Fruit fly (Drosophila melanogaster): Measurements from ENCODE around the gene Pc.

The Pc gene

dm6 chr3L:21346463-21347196, 28.8 kb upstream of the Pc start:
- TF ChIP-seq bab1 (GFP tag; optimal IDR thresholded peaks at IDR 0.05) (peak; percentile 17), Crg-1 (GFP tag; optimal IDR thresholded peaks at IDR 0.05) (no peak), toe (GFP tag; optimal IDR thresholded peaks at IDR 0.05) (no peak), tj (GFP tag; optimal IDR thresholded peaks at IDR 0.05) (no peak), kay (GFP tag; ENCODE audit: borderline replicate concordance) (peak; percentile 92), ovo (GFP tag; optimal IDR thresholded peaks at IDR 0.05) (peak; percentile 27)

- TF ChIP-seq Mnt (GFP tag; optimal IDR thresholded peaks at IDR 0.05) (peak; percentile 67), CG11617 (GFP tag; optimal IDR thresholded peaks at IDR 0.05) (peak; percentile 9), CG33017 (tag; optimal IDR thresholded peaks at IDR 0.05) (peak; percentile 27), kay (GFP tag; ENCODE audit: borderline replicate concordance) (no peak), CG7101 (tag; optimal IDR thresholded peaks at IDR 0.05) (peak; percentile 17), CG7045 (GFP tag; optimal IDR thresholded peaks at IDR 0.05) (peak; percentile 42), ovo (GFP tag; optimal IDR thresholded peaks at IDR 0.05) (no peak), CG12768 (GFP tag; optimal IDR thresholded peaks at IDR 0.05) (no peak), Clk (GFP tag; optimal IDR thresholded peaks at IDR 0.05) (no peak), Crg-1 (GFP tag; optimal IDR thresholded peaks at IDR 0.05) (no peak), Hr96 (GFP tag; optimal IDR thresholded peaks at IDR 0.05) (no peak), pad (GFP tag; optimal IDR thresholded peaks at IDR 0.05) (no peak), CG5204 (GFP tag; optimal IDR thresholded peaks at IDR 0.05) (no peak), cnc (optimal IDR thresholded peaks at IDR 0.05) (no peak), bab1 (GFP tag; optimal IDR thresholded peaks at IDR 0.05) (peak; percentile 49), toe (GFP tag; optimal IDR thresholded peaks at IDR 0.05) (no peak), tj (GFP tag; optimal IDR thresholded peaks at IDR 0.05) (peak; percentile 33), CG1620 (GFP tag; optimal IDR thresholded peaks at IDR 0.05) (no peak), cic (GFP tag; optimal IDR thresholded peaks at IDR 0.05) (peak; percentile 37), CG14711 (tag; optimal IDR thresholded peaks at IDR 0.05) (peak; percentile 5)
Observed at dm6 chr3L:21343254-21344083, 25.6 kb upstream of the Pc start, which contains the start of the genes Tbc1d8-9 and CG32436. Gene Tbc1d8-9, minus strand, starts transcription at chr3L:21343716. Gene CG32436, plus strand, starts transcription at chr3L:21344033.

dm6 chr3L:21342592-21342991, 24.8 kb upstream of the Pc start:
- TF ChIP-seq CG14711 (tag; optimal IDR thresholded peaks at IDR 0.05) (no peak), Clk (GFP tag; optimal IDR thresholded peaks at IDR 0.05) (no peak), CG11617 (GFP tag; optimal IDR thresholded peaks at IDR 0.05) (no peak), bab1 (GFP tag; optimal IDR thresholded peaks at IDR 0.05) (no peak), CG7101 (tag; optimal IDR thresholded peaks at IDR 0.05) (no peak), kay (GFP tag; ENCODE audit: borderline replicate concordance) (no peak), Hr96 (GFP tag; optimal IDR thresholded peaks at IDR 0.05) (no peak), cnc (optimal IDR thresholded peaks at IDR 0.05) (no peak), Crg-1 (GFP tag; optimal IDR thresholded peaks at IDR 0.05) (no peak), ovo (GFP tag; optimal IDR thresholded peaks at IDR 0.05) (no peak), CG33017 (tag; optimal IDR thresholded peaks at IDR 0.05) (no peak), Mnt (GFP tag; optimal IDR thresholded peaks at IDR 0.05) (no peak), cic (GFP tag; optimal IDR thresholded peaks at IDR 0.05) (no peak), CG1620 (GFP tag; optimal IDR thresholded peaks at IDR 0.05) (no peak), tj (GFP tag; optimal IDR thresholded peaks at IDR 0.05) (no peak), CG5204 (GFP tag; optimal IDR thresholded peaks at IDR 0.05) (no peak)

dm6 chr3L:21334999-21335631, 17.3 kb upstream of the Pc start, which contains the start of gene Tsr1:
Gene Tsr1, plus strand, starts transcription at chr3L:21335215.
- TF ChIP-seq ovo (GFP tag; optimal IDR thresholded peaks at IDR 0.05) (no peak), bab1 (GFP tag; optimal IDR thresholded peaks at IDR 0.05) (no peak), Mnt (GFP tag; optimal IDR thresholded peaks at IDR 0.05) (peak; percentile 97)

- no peak for TF ChIP-seq Hr96 (GFP tag; optimal IDR thresholded peaks at IDR 0.05)
- TF ChIP-seq pad (GFP tag; optimal IDR thresholded peaks at IDR 0.05), result no peak
- no peak for TF ChIP-seq bab1 (GFP tag; optimal IDR thresholded peaks at IDR 0.05)
- TF ChIP-seq toe (GFP tag; optimal IDR thresholded peaks at IDR 0.05), result no peak
- no peak for TF ChIP-seq tj (GFP tag; optimal IDR thresholded peaks at IDR 0.05)
- TF ChIP-seq CG1620 (GFP tag; optimal IDR thresholded peaks at IDR 0.05), result no peak
- TF ChIP-seq CG12768 (GFP tag; optimal IDR thresholded peaks at IDR 0.05), result no peak
- no peak for TF ChIP-seq ovo (GFP tag; optimal IDR thresholded peaks at IDR 0.05)
- TF ChIP-seq Clk (GFP tag; optimal IDR thresholded peaks at IDR 0.05), result no peak
- no peak for TF ChIP-seq cnc (optimal IDR thresholded peaks at IDR 0.05)
- TF ChIP-seq Crg-1 (GFP tag; optimal IDR thresholded peaks at IDR 0.05), result no peak
- TF ChIP-seq CG5204 (GFP tag; optimal IDR thresholded peaks at IDR 0.05), result no peak
- no peak for TF ChIP-seq kay (GFP tag; ENCODE audit: borderline replicate concordance)
- no peak for TF ChIP-seq CG14711 (tag; optimal IDR thresholded peaks at IDR 0.05)
- no peak for TF ChIP-seq CG11617 (GFP tag; optimal IDR thresholded peaks at IDR 0.05)
- no peak for TF ChIP-seq CG33017 (tag; optimal IDR thresholded peaks at IDR 0.05)
Observed at dm6 chr3L:21324724-21325123, 6.9 kb upstream of the Pc start.
